Fruit fly (Drosophila melanogaster) whole organism, embryonic: ENCODE data around the gene CG4991.

Experiments used
- Bgb ChIP-seq: fragments of 200-800 bp; sonication (Bioruptor generic); IDR thresholded peaks from 2 replicates; pipeline ENCODE4 v1.3.6; 2022; ENCODE audit warnings: missing biosample characterization, missing genetic modification characterization; ENCODE audit not compliant: partially characterized antibody
- Blimp-1 ChIP-seq: fragments of 200-800 bp; sonication (Bioruptor generic); optimal IDR thresholded peaks from 3 replicates; lab custom pipeline; 2018; ENCODE audit warnings: missing biosample characterization, missing genetic modification characterization, mild to moderate bottlenecking, moderate library complexity, missing genetic modification reagents
- Bteb2 ChIP-seq: fragments of 200-800 bp; sonication (Bioruptor generic); optimal IDR thresholded peaks from 2 replicates; lab custom pipeline; 2016; ENCODE audit warnings: missing biosample characterization, missing genetic modification characterization
- CG11247 ChIP-seq: fragments of 200-800 bp; sonication (Bioruptor generic); IDR thresholded peaks from 2 replicates; pipeline ENCODE4 v1.3.6; 2022; ENCODE audit warnings: missing biosample characterization, missing genetic modification characterization
- CG11398 ChIP-seq: fragments of 200-800 bp; sonication (Bioruptor generic); optimal IDR thresholded peaks from 2 replicates; lab custom pipeline; 2016; ENCODE audit warnings: missing biosample characterization, missing genetic modification characterization
- CG11560 ChIP-seq: fragments of 200-800 bp; sonication (Bioruptor generic); IDR thresholded peaks from 3 replicates; pipeline ENCODE4 v1.3.6; 2022; ENCODE audit warnings: missing biosample characterization, missing genetic modification characterization
- CG11695 ChIP-seq: fragments of 200-800 bp; sonication (Bioruptor generic); IDR thresholded peaks from 3 replicates; pipeline ENCODE4 v1.3.6; 2022; ENCODE audit warnings: missing biosample characterization, missing genetic modification characterization
- CG14050 ChIP-seq: fragments of 200-800 bp; sonication (Bioruptor generic); IDR thresholded peaks from 3 replicates; pipeline ENCODE4 v1.3.6; 2022; ENCODE audit warnings: missing biosample characterization, missing genetic modification characterization
- CG16863 ChIP-seq: fragments of 200-800 bp; sonication (Bioruptor generic); optimal IDR thresholded peaks from 3 replicates; lab custom pipeline; 2016; ENCODE audit warnings: missing biosample characterization, missing genetic modification characterization
- CG17328 ChIP-seq: fragments of 200-800 bp; sonication (Bioruptor generic); IDR thresholded peaks from 2 replicates; pipeline ENCODE4 v1.3.6; 2022; ENCODE audit warnings: missing biosample characterization, missing genetic modification characterization
- CG1832 ChIP-seq: fragments of 200-800 bp; sonication (Bioruptor generic); optimal IDR thresholded peaks from 2 replicates; lab custom pipeline; 2017; ENCODE audit warnings: missing biosample characterization, mild to moderate bottlenecking, missing genetic modification characterization, inconsistent platforms
- CG18599 ChIP-seq: fragments of 200-800 bp; sonication (Bioruptor generic); optimal IDR thresholded peaks from 3 replicates; lab custom pipeline; 2017; ENCODE audit warnings: missing biosample characterization, missing genetic modification characterization, mild to moderate bottlenecking, moderate library complexity, missing genetic modification reagents
- CG33557 ChIP-seq: fragments of 200-800 bp; sonication (Bioruptor generic); optimal IDR thresholded peaks from 2 replicates; lab custom pipeline; 2019; ENCODE audit warnings: missing biosample characterization, mild to moderate bottlenecking, missing genetic modification characterization, moderate library complexity
- CG3995 ChIP-seq: fragments of 200-800 bp; sonication (Bioruptor generic); optimal IDR thresholded peaks from 3 replicates; lab custom pipeline; 2016; ENCODE audit warnings: missing biosample characterization, missing genetic modification characterization
- CG4328 ChIP-seq: fragments of 200-800 bp; sonication (Bioruptor generic); optimal IDR thresholded peaks from 3 replicates; lab custom pipeline; 2017; ENCODE audit warnings: missing biosample characterization, missing genetic modification reagents, missing genetic modification characterization
- CG4854 ChIP-seq: fragments of 200-800 bp; sonication (Bioruptor generic); optimal IDR thresholded peaks from 2 replicates; lab custom pipeline; 2016; ENCODE audit warnings: missing biosample characterization, missing genetic modification characterization, inconsistent platforms
- CG6254 ChIP-seq: fragments of 200-800 bp; sonication (Bioruptor generic); optimal IDR thresholded peaks from 3 replicates; lab custom pipeline; 2017; ENCODE audit warnings: mild to moderate bottlenecking, missing biosample characterization, missing genetic modification reagents, missing genetic modification characterization
- CG6813 ChIP-seq: fragments of 200-800 bp; sonication (Bioruptor generic); optimal IDR thresholded peaks from 2 replicates; lab custom pipeline; 2017; ENCODE audit warnings: missing biosample characterization, missing genetic modification characterization, mild to moderate bottlenecking, moderate library complexity, missing genetic modification reagents
- CG7839 ChIP-seq: fragments of 200-800 bp; sonication (Bioruptor generic); optimal IDR thresholded peaks from 3 replicates; lab custom pipeline; 2018; ENCODE audit warnings: missing biosample characterization, mild to moderate bottlenecking, missing genetic modification characterization, moderate library complexity
- CG8281 ChIP-seq: fragments of 200-800 bp; sonication (Bioruptor generic); optimal IDR thresholded peaks from 2 replicates; lab custom pipeline; 2018; ENCODE audit warnings: missing biosample characterization, mild to moderate bottlenecking, missing genetic modification characterization, moderate library complexity
- CG8944 ChIP-seq: fragments of 200-800 bp; sonication (Bioruptor generic); optimal IDR thresholded peaks from 3 replicates; lab custom pipeline; 2016; ENCODE audit warnings: missing biosample characterization, missing genetic modification characterization
- CG9797 ChIP-seq: fragments of 200-800 bp; sonication (Bioruptor generic); optimal IDR thresholded peaks from 3 replicates; lab custom pipeline; 2018; ENCODE audit warnings: missing biosample characterization, mild to moderate bottlenecking, missing genetic modification characterization
- Deaf1 ChIP-seq: fragments of 200-800 bp; optimal IDR thresholded peaks from 3 replicates; lab custom pipeline; 2019; ENCODE audit warnings: missing biosample characterization, mild to moderate bottlenecking, missing genetic modification characterization, moderate library complexity
- Doc3 ChIP-seq: fragments of 200-800 bp; sonication (Bioruptor generic); IDR thresholded peaks from 3 replicates; pipeline ENCODE4 v1.3.6; 2022; ENCODE audit warnings: missing biosample characterization, missing genetic modification characterization; ENCODE audit not compliant: partially characterized antibody
- GATAe ChIP-seq: fragments of 200-800 bp; sonication (Bioruptor generic); conservative IDR thresholded peaks from 2 replicates; pipeline ENCODE4 v1.3.6; 2022; ENCODE audit warnings: missing biosample characterization, missing genetic modification characterization
- HLH54F ChIP-seq: fragments of 200-800 bp; sonication (Bioruptor generic); optimal IDR thresholded peaks from 3 replicates; lab custom pipeline; 2016; ENCODE audit warnings: missing biosample characterization, missing genetic modification characterization
- Hand ChIP-seq: fragments of 200-800 bp; sonication (Bioruptor generic); optimal IDR thresholded peaks from 2 replicates; lab custom pipeline; 2017; ENCODE audit warnings: mild to moderate bottlenecking, missing biosample characterization, missing genetic modification reagents, missing genetic modification characterization
- Neu2 ChIP-seq: fragments of 200-800 bp; sonication (Bioruptor generic); optimal IDR thresholded peaks from 3 replicates; lab custom pipeline; 2016; ENCODE audit warnings: missing biosample characterization, missing genetic modification characterization, borderline replicate concordance
- Sox100B ChIP-seq: fragments of 200-800 bp; sonication (Bioruptor generic); optimal IDR thresholded peaks from 3 replicates; lab custom pipeline; 2018; ENCODE audit warnings: missing biosample characterization, mild to moderate bottlenecking, missing genetic modification characterization
- amos ChIP-seq: fragments of 200-800 bp; sonication (Bioruptor generic); IDR thresholded peaks from 2 replicates; pipeline ENCODE4 v1.3.6; 2022; ENCODE audit warnings: missing biosample characterization, missing genetic modification characterization; ENCODE audit not compliant: partially characterized antibody
- bsh ChIP-seq, 2 experiments: fragments of 200-800 bp; sonication (Bioruptor generic); optimal IDR thresholded peaks; 2 replicates each; lab custom pipeline; 2017 to 2018; ENCODE audit warnings: mild to moderate bottlenecking in 2 of 2, missing biosample characterization in 2 of 2, missing genetic modification characterization in 2 of 2, moderate library complexity in 1 of 2
- corto ChIP-seq: fragments of 200-800 bp; sonication (Bioruptor generic); optimal IDR thresholded peaks from 2 replicates; lab custom pipeline; 2016; ENCODE audit warnings: missing biosample characterization, mild to moderate bottlenecking, missing genetic modification characterization, moderate library complexity
- dan ChIP-seq: fragments of 200-800 bp; sonication (Bioruptor generic); IDR thresholded peaks from 2 replicates; pipeline ENCODE4 v1.3.6; 2022; ENCODE audit warnings: missing biosample characterization, missing genetic modification characterization
- dpn ChIP-seq, 2 experiments: fragments of 200-800 bp; sonication (Bioruptor generic); optimal IDR thresholded peaks; 3 replicates each; lab custom pipeline; 2016; ENCODE audit warnings: missing biosample characterization in 2 of 2, missing genetic modification characterization in 2 of 2
- esg ChIP-seq: fragments of 200-800 bp; sonication (Bioruptor generic); conservative IDR thresholded peaks from 2 replicates; pipeline ENCODE4 v1.3.6; 2022; ENCODE audit warnings: missing biosample characterization, missing genetic modification characterization
- gcm2 ChIP-seq: fragments of 200-800 bp; sonication (Bioruptor generic); optimal IDR thresholded peaks from 2 replicates; lab custom pipeline; 2016; ENCODE audit warnings: missing biosample characterization, missing genetic modification characterization
- lov ChIP-seq, 2 experiments: fragments of 200-800 bp in 1 of 2; fragments of >200 bp in 1 of 2; sonication (Bioruptor generic) in 1 of 2; IDR thresholded peaks in 1 of 2; optimal IDR thresholded peaks in 1 of 2; 2 replicates in 1 of 2; 3 replicates in 1 of 2; pipeline versions ENCODE4 v1.3.6 to Lab custom; 2017 to 2022; ENCODE audit warnings: missing biosample characterization in 1 of 2, missing genetic modification characterization in 1 of 2
- mam ChIP-seq: fragments of 200-800 bp; sonication (Bioruptor generic); optimal IDR thresholded peaks from 3 replicates; lab custom pipeline; 2016; ENCODE audit warnings: missing biosample characterization, missing genetic modification characterization
- nom ChIP-seq: fragments of 200-800 bp; sonication (Bioruptor generic); optimal IDR thresholded peaks from 2 replicates; lab custom pipeline; 2017; ENCODE audit warnings: missing biosample characterization, missing genetic modification characterization, mild to moderate bottlenecking, moderate library complexity, missing genetic modification reagents
- scrt ChIP-seq: fragments of 200-800 bp; sonication (Bioruptor generic); optimal IDR thresholded peaks from 2 replicates; lab custom pipeline; 2018; ENCODE audit warnings: missing biosample characterization, mild to moderate bottlenecking, missing genetic modification characterization, moderate library complexity
- sens-2 ChIP-seq: fragments of 200-800 bp; sonication (Bioruptor generic); IDR thresholded peaks from 2 replicates; pipeline ENCODE4 v1.3.6; 2022; ENCODE audit warnings: missing biosample characterization, missing genetic modification characterization
- slbo ChIP-seq: fragments of 200-800 bp; sonication (Bioruptor generic); IDR thresholded peaks from 2 replicates; pipeline ENCODE4 v1.3.6; 2022; ENCODE audit warnings: missing biosample characterization, missing genetic modification characterization
- sr ChIP-seq: fragments of 200-800 bp; sonication (Bioruptor generic); IDR thresholded peaks from 3 replicates; pipeline ENCODE4 v1.3.6; 2022; ENCODE audit warnings: missing biosample characterization, missing genetic modification characterization
- tll ChIP-seq, 2 experiments: fragments of 200-800 bp in 1 of 2; fragments of >200 bp in 1 of 2; sonication (Bioruptor generic) in 1 of 2; optimal IDR thresholded peaks; 2 replicates each; lab custom pipeline; 2017 to 2019; ENCODE audit warnings: missing biosample characterization in 2 of 2, missing genetic modification characterization in 2 of 2, mild to moderate bottlenecking in 1 of 2, moderate library complexity in 1 of 2
- trem ChIP-seq: fragments of 200-800 bp; optimal IDR thresholded peaks from 3 replicates; lab custom pipeline; 2019; ENCODE audit warnings: missing biosample characterization, mild to moderate bottlenecking, missing genetic modification characterization, moderate library complexity
- unpg ChIP-seq: fragments of 200-800 bp; sonication (Bioruptor generic); optimal IDR thresholded peaks from 3 replicates; lab custom pipeline; 2018; ENCODE audit warnings: missing biosample characterization, mild to moderate bottlenecking, missing genetic modification characterization, moderate library complexity

Gene CG4991

DNA sequence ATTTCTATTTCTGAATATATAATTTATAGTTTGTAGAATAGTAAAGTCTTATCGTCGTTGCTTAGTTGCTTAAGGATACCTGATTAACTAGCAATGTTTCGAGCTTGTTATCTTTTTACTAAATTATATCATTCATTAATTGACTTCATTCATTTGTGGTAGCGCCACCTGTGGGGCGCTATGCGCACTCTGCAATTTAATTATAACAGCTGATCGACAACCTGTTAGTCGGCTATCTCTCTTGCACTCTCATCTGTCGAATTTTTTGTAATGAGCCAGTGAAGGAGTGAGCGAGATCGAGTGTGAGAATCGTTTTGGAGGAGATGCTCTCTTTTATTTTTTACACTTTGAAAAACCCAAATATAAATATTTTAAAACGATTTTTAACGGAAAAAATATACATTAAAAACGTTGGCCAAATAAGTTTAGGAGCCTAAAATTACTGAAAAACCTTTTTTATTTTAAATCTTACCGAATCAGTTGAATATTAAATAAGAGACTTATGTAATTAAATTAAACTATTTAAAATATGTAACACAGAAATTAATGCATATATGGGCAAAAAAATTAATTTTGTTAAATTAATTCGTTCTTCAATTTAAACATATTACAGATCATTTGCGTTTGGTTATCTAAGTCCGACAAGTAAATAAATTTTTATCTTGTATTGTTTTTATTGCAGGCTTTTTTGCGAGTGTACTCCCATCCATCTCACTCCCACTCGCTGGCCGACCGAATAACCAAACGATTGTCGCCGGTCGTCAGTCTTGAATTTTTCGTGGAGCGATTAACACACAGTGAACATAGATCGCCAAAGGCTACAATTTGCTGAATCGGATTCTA, at the start of gene CG4991, which contains the start of gene CG16700 (continued):
- TF ChIP-seq scrt (GFP tag; lab: Kevin White, UChicago), result peak; percentile 61
- TF ChIP-seq CG14050 (GFP tag; lab: Robert Waterston, UW), result no peak; the same call in 2 of the 3 replicates
- peak; percentile 74 for TF ChIP-seq CG11695 (GFP tag; lab: Robert Waterston, UW)
- TF ChIP-seq CG16863 (GFP tag; lab: Kevin White, UChicago), result peak; percentile 9
- TF ChIP-seq dpn (GFP tag; optimal IDR thresholded peaks at IDR 0.05; lab: Kevin White, UChicago), result peak; percentile 5 to 69
- peak; percentile 66 for TF ChIP-seq CG6813 (GFP tag; lab: Kevin White, UChicago)
- TF ChIP-seq CG17328 (GFP tag; lab: Robert Waterston, UW), result 0 out of 2 replicates have a peak, but pooled peaks have one; percentile 21
- peak; percentile 14 for TF ChIP-seq CG6254 (GFP tag; lab: Kevin White, UChicago)
- TF ChIP-seq esg (GFP tag; lab: Robert Waterston, UW), result peak; percentile 60
- TF ChIP-seq CG33557, result peak; percentile 72
- TF ChIP-seq Bteb2 (GFP tag; lab: Kevin White, UChicago), result peak; percentile 18
- TF ChIP-seq CG4854 (GFP tag; lab: Kevin White, UChicago), result no peak
- TF ChIP-seq CG11560 (tag; lab: Robert Waterston, UW), result 0 out of 3 replicates have a peak, but pooled peaks have one; percentile 44
- peak; percentile 79 for TF ChIP-seq slbo (GFP tag; lab: Robert Waterston, UW)
- TF ChIP-seq corto, result no peak
- TF ChIP-seq CG1832 (GFP tag; lab: Kevin White, UChicago), result peak; percentile 50
- peak; percentile 93 for TF ChIP-seq CG7839 (tag; lab: Kevin White, UChicago)
- no peak for TF ChIP-seq CG11398
- TF ChIP-seq GATAe, result peak; percentile 30; the same call in 1 of the 2 replicates
- peak; percentile 69 for TF ChIP-seq unpg
- TF ChIP-seq HLH54F, result no peak
- TF ChIP-seq sens-2 (GFP tag; lab: Robert Waterston, UW), result peak; percentile 42; the same call in 1 of the 2 replicates
- TF ChIP-seq Sox100B (GFP tag; lab: Kevin White, UChicago), result peak; percentile 90
- peak in 1 of 2 experiments; percentile 23 for TF ChIP-seq tll (GFP tag; optimal IDR thresholded peaks at IDR 0.05; lab: Kevin White, UChicago)
- TF ChIP-seq lov (optimal IDR thresholded peaks at IDR 0.05; lab: Kevin White, UChicago), result no peak
- 0 out of 3 replicates have a peak, but pooled peaks have one; percentile 28 for TF ChIP-seq lov (GFP tag; IDR thresholded peaks at IDR 0.05; lab: Robert Waterston, UW)
- TF ChIP-seq amos (GFP tag; lab: Robert Waterston, UW), result no peak
- peak; percentile 71 for TF ChIP-seq Deaf1 (tag; lab: Kevin White, UChicago)
- no peak for TF ChIP-seq CG8944
- peak; percentile 55 for TF ChIP-seq CG11247
- no peak for TF ChIP-seq gcm2 (GFP tag; lab: Kevin White, UChicago)
- TF ChIP-seq Doc3 (GFP tag; lab: Robert Waterston, UW), result no peak
- TF ChIP-seq CG4328, result peak; percentile 78
- TF ChIP-seq Hand (GFP tag; lab: Kevin White, UChicago), result peak; percentile 67
- TF ChIP-seq Blimp-1 (GFP tag; lab: Kevin White, UChicago), result peak; percentile 75
- TF ChIP-seq Bgb (GFP tag; lab: Robert Waterston, UW), result no peak
- no peak for TF ChIP-seq nom (GFP tag; lab: Kevin White, UChicago)
- peak; percentile 37 for TF ChIP-seq CG3995 (GFP tag; lab: Kevin White, UChicago)
- peak; percentile 39 for TF ChIP-seq trem (tag; lab: Kevin White, UChicago)
- TF ChIP-seq CG18599 (GFP tag; lab: Kevin White, UChicago), result peak; percentile 78
- TF ChIP-seq CG8281 (tag; lab: Kevin White, UChicago), result peak; percentile 43
- peak; percentile 44 for TF ChIP-seq mam (GFP tag; lab: Kevin White, UChicago)
- TF ChIP-seq dan (GFP tag; lab: Robert Waterston, UW), result no peak
- no peak; the same call in 2 of the 3 replicates for TF ChIP-seq sr (GFP tag; lab: Robert Waterston, UW)
- no peak for TF ChIP-seq Neu2
- no peak for TF ChIP-seq CG9797 (GFP tag; lab: Kevin White, UChicago)
- TF ChIP-seq bsh (GFP tag; optimal IDR thresholded peaks at IDR 0.05; lab: Kevin White, UChicago), result peak in 1 of 2 experiments; percentile 71
